1 fruit fly cellular context compared by ENCODE assay signal in genomic region chrX:2581793-2582503, dm6.
TF ChIP-seq lines count a peak whose summit lies in the region.

No protein-coding gene starts in this region.

TF ChIP-seq in whole organism, embryonic, 481 proteins besides CTCF, POLR2A, EP300 and RAD21 (continued from another document and continues in another):
- peak; percentile 44 for TF ChIP-seq jing (GFP tag; optimal IDR thresholded peaks at IDR 0.05; lab: Kevin White, UChicago)
- TF ChIP-seq CG1792 (GFP tag; optimal IDR thresholded peaks at IDR 0.05; lab: Kevin White, UChicago) = peak; percentile 64
- peak; percentile 30; the same call in 1 of the 2 replicates for TF ChIP-seq CG10321 (GFP tag; IDR thresholded peaks at IDR 0.05; lab: Robert Waterston, UW)
- TF ChIP-seq tgo (GFP tag; IDR thresholded peaks at IDR 0.05; lab: Robert Waterston, UW) = peak; percentile 78
- no peak for TF ChIP-seq CG7963 (GFP tag; IDR thresholded peaks at IDR 0.05; lab: Robert Waterston, UW; ENCODE audit: partially characterized antibody)
- TF ChIP-seq psq (GFP tag; optimal IDR thresholded peaks at IDR 0.05; lab: Kevin White, UChicago) = no peak
- TF ChIP-seq CG9727 (GFP tag; optimal IDR thresholded peaks at IDR 0.05; lab: Kevin White, UChicago) = peak; percentile 77
- TF ChIP-seq Kr (GFP tag; optimal IDR thresholded peaks at IDR 0.05; lab: Kevin White, UChicago) = no peak
- peak; percentile 35 for TF ChIP-seq CG13123 (GFP tag; optimal IDR thresholded peaks at IDR 0.05; lab: Kevin White, UChicago)
- TF ChIP-seq CG15479 (GFP tag; optimal IDR thresholded peaks at IDR 0.05; lab: Kevin White, UChicago) = no peak
- TF ChIP-seq Antp (GFP tag; optimal IDR thresholded peaks at IDR 0.05; lab: Kevin White, UChicago) = peak; percentile 84
- no peak for TF ChIP-seq Bgb (GFP tag; IDR thresholded peaks at IDR 0.05; lab: Robert Waterston, UW; ENCODE audit: partially characterized antibody)
- TF ChIP-seq NC2α (GFP tag; optimal IDR thresholded peaks at IDR 0.05; lab: Kevin White, UChicago) = peak; percentile 27
- TF ChIP-seq vnd (GFP tag; IDR thresholded peaks at IDR 0.05; lab: Robert Waterston, UW; ENCODE audit: partially characterized antibody) = no peak
- no peak for TF ChIP-seq bigmax (GFP tag; optimal IDR thresholded peaks at IDR 0.05; lab: Kevin White, UChicago)
- TF ChIP-seq CG31224 (GFP tag; IDR thresholded peaks at IDR 0.05; lab: Robert Waterston, UW) = peak; percentile 74
- TF ChIP-seq yki (optimal IDR thresholded peaks at IDR 0.05; lab: Kevin White, UChicago) = no peak
- TF ChIP-seq Blimp-1 (GFP tag; optimal IDR thresholded peaks at IDR 0.05; lab: Kevin White, UChicago) = peak; percentile 39
- peak; percentile 75 for TF ChIP-seq Dip3 (GFP tag; optimal IDR thresholded peaks at IDR 0.05; lab: Kevin White, UChicago)
- TF ChIP-seq gsb (GFP tag; IDR thresholded peaks at IDR 0.05; lab: Robert Waterston, UW) = 0 out of 2 replicates have a peak, but pooled peaks have one; percentile 41
- no peak for TF ChIP-seq CG9797 (GFP tag; optimal IDR thresholded peaks at IDR 0.05; lab: Kevin White, UChicago)
- peak; percentile 43; the same call in 1 of the 2 replicates for TF ChIP-seq ham (GFP tag; IDR thresholded peaks at IDR 0.05; lab: Robert Waterston, UW)
- no peak for TF ChIP-seq Scr (GFP tag; IDR thresholded peaks at IDR 0.05; lab: Robert Waterston, UW; ENCODE audit: partially characterized antibody)
- TF ChIP-seq CG18476 (GFP tag; optimal IDR thresholded peaks at IDR 0.05; lab: Kevin White, UChicago) = peak; percentile 66
- TF ChIP-seq chinmo (GFP tag; IDR thresholded peaks at IDR 0.05; lab: Robert Waterston, UW; ENCODE audit: partially characterized antibody) = no peak
- peak; percentile 45 for TF ChIP-seq CG31365 (tag; optimal IDR thresholded peaks at IDR 0.05; lab: Kevin White, UChicago)
- peak; percentile 74 for TF ChIP-seq bcd (GFP tag; optimal IDR thresholded peaks at IDR 0.05; lab: Kevin White, UChicago)
- peak; percentile 80 for TF ChIP-seq CG7839 (tag; optimal IDR thresholded peaks at IDR 0.05; lab: Kevin White, UChicago)
- TF ChIP-seq H15 (GFP tag; IDR thresholded peaks at IDR 0.05; lab: Robert Waterston, UW) = peak; percentile 51; the same call in 1 of the 3 replicates
- TF ChIP-seq bowl (GFP tag; IDR thresholded peaks at IDR 0.05; lab: Robert Waterston, UW) = no peak
- TF ChIP-seq CG4707 (GFP tag; optimal IDR thresholded peaks at IDR 0.05; lab: Kevin White, UChicago) = no peak
- TF ChIP-seq H2.0 (GFP tag; IDR thresholded peaks at IDR 0.05; lab: Robert Waterston, UW) = peak; percentile 64
- TF ChIP-seq Eip74EF (GFP tag; optimal IDR thresholded peaks at IDR 0.05; lab: Kevin White, UChicago) = peak in 1 of 2 experiments; percentile 11
- TF ChIP-seq YL-1 (GFP tag; optimal IDR thresholded peaks at IDR 0.05; lab: Kevin White, UChicago) = no peak
- peak; percentile 46 for TF ChIP-seq Camta (GFP tag; optimal IDR thresholded peaks at IDR 0.05; lab: Kevin White, UChicago)
- no peak for TF ChIP-seq CG43689 (GFP tag; IDR thresholded peaks at IDR 0.05; lab: Robert Waterston, UW)
- peak; percentile 95 for TF ChIP-seq lab (GFP tag; optimal IDR thresholded peaks at IDR 0.05; lab: Kevin White, UChicago)
- peak; percentile 97 for TF ChIP-seq Ets65A (GFP tag; lab: Kevin White, UChicago)
- peak; percentile 57 for TF ChIP-seq fd96Cb (tag; optimal IDR thresholded peaks at IDR 0.05; lab: Kevin White, UChicago)
- TF ChIP-seq Ptx1 (GFP tag; IDR thresholded peaks at IDR 0.05; lab: Robert Waterston, UW) = peak; percentile 83
- TF ChIP-seq Usf (GFP tag; optimal IDR thresholded peaks at IDR 0.05; lab: Kevin White, UChicago) = peak; percentile 1
- no peak for TF ChIP-seq dmrt11E (tag; optimal IDR thresholded peaks at IDR 0.05; lab: Kevin White, UChicago)
- peak; percentile 67 for TF ChIP-seq CG4730 (GFP tag; IDR thresholded peaks at IDR 0.05; lab: Robert Waterston, UW)
- no peak for TF ChIP-seq sqz (GFP tag; optimal IDR thresholded peaks at IDR 0.05; lab: Kevin White, UChicago)
- peak; percentile 70 for TF ChIP-seq PHDP (tag; optimal IDR thresholded peaks at IDR 0.05; lab: Kevin White, UChicago)
- peak; percentile 65 for TF ChIP-seq CG6683 (GFP tag; optimal IDR thresholded peaks at IDR 0.05; lab: Kevin White, UChicago)
- peak; percentile 71; the same call in 1 of the 2 replicates for TF ChIP-seq wdn (GFP tag; IDR thresholded peaks at IDR 0.05; lab: Robert Waterston, UW)
- TF ChIP-seq CG10654 (GFP tag; optimal IDR thresholded peaks at IDR 0.05; lab: Kevin White, UChicago) = peak; percentile 53
- TF ChIP-seq CG3726 (GFP tag; IDR thresholded peaks at IDR 0.05; lab: Robert Waterston, UW) = peak; percentile 63; the same call in 1 of the 3 replicates
- TF ChIP-seq bbx (GFP tag; IDR thresholded peaks at IDR 0.05; lab: Robert Waterston, UW; ENCODE audit: partially characterized antibody) = no peak
- TF ChIP-seq Mes4 (GFP tag; optimal IDR thresholded peaks at IDR 0.05; lab: Kevin White, UChicago) = peak; percentile 36
- TF ChIP-seq CG6272 (GFP tag; IDR thresholded peaks at IDR 0.05; lab: Robert Waterston, UW) = peak; percentile 53; the same call in 1 of the 2 replicates
- peak; percentile 77 for TF ChIP-seq CG11504 (tag; optimal IDR thresholded peaks at IDR 0.05; lab: Kevin White, UChicago)
- peak; percentile 43 for TF ChIP-seq CG3163 (GFP tag; optimal IDR thresholded peaks at IDR 0.05; lab: Kevin White, UChicago)
- TF ChIP-seq CG16815 (GFP tag; optimal IDR thresholded peaks at IDR 0.05; lab: Kevin White, UChicago) = peak; percentile 30
- TF ChIP-seq ken (GFP tag; IDR thresholded peaks at IDR 0.05; lab: Robert Waterston, UW) = peak; percentile 54; the same call in 1 of the 3 replicates
- peak; percentile 93 for TF ChIP-seq Fer1 (GFP tag; optimal IDR thresholded peaks at IDR 0.05; lab: Kevin White, UChicago)
- TF ChIP-seq prd (optimal IDR thresholded peaks at IDR 0.05; lab: Kevin White, UChicago) = no peak
- TF ChIP-seq prd (GFP tag; IDR thresholded peaks at IDR 0.05; lab: Robert Waterston, UW) = peak; percentile 86
- no peak; the same call in 1 of the 2 replicates for TF ChIP-seq sens-2 (GFP tag; IDR thresholded peaks at IDR 0.05; lab: Robert Waterston, UW)
- peak; percentile 81 for TF ChIP-seq zfh2 (GFP tag; optimal IDR thresholded peaks at IDR 0.05; lab: Kevin White, UChicago)
- TF ChIP-seq ewg (GFP tag; optimal IDR thresholded peaks at IDR 0.05; lab: Kevin White, UChicago) = peak; percentile 59
- peak; percentile 51 for TF ChIP-seq HmgZ (tag; optimal IDR thresholded peaks at IDR 0.05; lab: Kevin White, UChicago)
- TF ChIP-seq CG13775 (GFP tag; optimal IDR thresholded peaks at IDR 0.05; lab: Kevin White, UChicago) = peak; percentile 63
- TF ChIP-seq Sox102F (GFP tag; optimal IDR thresholded peaks at IDR 0.05; lab: Kevin White, UChicago) = peak; percentile 73
- no peak for TF ChIP-seq dan (GFP tag; IDR thresholded peaks at IDR 0.05; lab: Robert Waterston, UW)
- peak; percentile 81 for TF ChIP-seq CG2678 (tag; optimal IDR thresholded peaks at IDR 0.05; lab: Kevin White, UChicago)
- no peak for TF ChIP-seq mld (GFP tag; IDR thresholded peaks at IDR 0.05; lab: Robert Waterston, UW; ENCODE audit: partially characterized antibody)
- TF ChIP-seq CG17186 (GFP tag; optimal IDR thresholded peaks at IDR 0.05; lab: Kevin White, UChicago) = no peak
- TF ChIP-seq pfk (GFP tag; optimal IDR thresholded peaks at IDR 0.05; lab: Kevin White, UChicago) = no peak
- TF ChIP-seq pan (optimal IDR thresholded peaks at IDR 0.05; lab: Kevin White, UChicago) = no peak
- TF ChIP-seq pan (GFP tag; optimal IDR thresholded peaks at IDR 0.05 in 1 of 2, IDR thresholded peaks at IDR 0.05 in 1 of 2) = peak in 1 of 2 experiments; percentile 85
- TF ChIP-seq CG6654 (GFP tag; optimal IDR thresholded peaks at IDR 0.05; lab: Kevin White, UChicago) = peak; percentile 10
- no peak for TF ChIP-seq fd64A (GFP tag; optimal IDR thresholded peaks at IDR 0.05; lab: Kevin White, UChicago)
- TF ChIP-seq onecut (GFP tag; IDR thresholded peaks at IDR 0.05; lab: Robert Waterston, UW) = peak; percentile 64
- no peak for TF ChIP-seq Dp (GFP tag; optimal IDR thresholded peaks at IDR 0.05; lab: Kevin White, UChicago)
- TF ChIP-seq CG13624 (GFP tag; optimal IDR thresholded peaks at IDR 0.05; lab: Kevin White, UChicago) = peak; percentile 81
- peak; percentile 60 for TF ChIP-seq ERR (GFP tag; optimal IDR thresholded peaks at IDR 0.05; lab: Kevin White, UChicago)
- TF ChIP-seq Sry-δ (GFP tag; optimal IDR thresholded peaks at IDR 0.05; lab: Kevin White, UChicago) = peak; percentile 45
- TF ChIP-seq fd102C (GFP tag; optimal IDR thresholded peaks at IDR 0.05; lab: Kevin White, UChicago) = no peak
- TF ChIP-seq otp (GFP tag; IDR thresholded peaks at IDR 0.05; lab: Robert Waterston, UW) = peak; percentile 65; the same call in 2 of the 3 replicates
- peak; percentile 6 for TF ChIP-seq CG11723 (GFP tag; optimal IDR thresholded peaks at IDR 0.05; lab: Kevin White, UChicago)
- peak; percentile 64 for TF ChIP-seq zfh1 (GFP tag; IDR thresholded peaks at IDR 0.05; lab: Robert Waterston, UW)
- no peak for TF ChIP-seq Tbp (GFP tag; optimal IDR thresholded peaks at IDR 0.05; lab: Kevin White, UChicago)
- peak; percentile 29 for TF ChIP-seq chn (GFP tag; optimal IDR thresholded peaks at IDR 0.05; lab: Kevin White, UChicago)
- peak; percentile 58 for TF ChIP-seq Atf-2 (GFP tag; optimal IDR thresholded peaks at IDR 0.05; lab: Kevin White, UChicago)
- TF ChIP-seq kni (GFP tag; optimal IDR thresholded peaks at IDR 0.05; lab: Kevin White, UChicago) = no peak
- no peak for TF ChIP-seq Opbp (GFP tag; IDR thresholded peaks at IDR 0.05; lab: Robert Waterston, UW; ENCODE audit: partially characterized antibody)
- TF ChIP-seq Drgx (GFP tag; IDR thresholded peaks at IDR 0.05; lab: Robert Waterston, UW) = peak; percentile 63
- peak; percentile 59 for TF ChIP-seq CG12219 (GFP tag; optimal IDR thresholded peaks at IDR 0.05; lab: Kevin White, UChicago)
- peak; percentile 45 for TF ChIP-seq eyg (GFP tag; optimal IDR thresholded peaks at IDR 0.05; lab: Kevin White, UChicago)
- TF ChIP-seq Nf-YA (GFP tag; IDR thresholded peaks at IDR 0.05; lab: Robert Waterston, UW) = peak; percentile 53
- no peak for TF ChIP-seq kah (GFP tag; optimal IDR thresholded peaks at IDR 0.05; lab: Kevin White, UChicago)
- TF ChIP-seq dmrt99B (tag; optimal IDR thresholded peaks at IDR 0.05; lab: Kevin White, UChicago) = peak; percentile 77
- TF ChIP-seq CG16779 (GFP tag; IDR thresholded peaks at IDR 0.05; lab: Robert Waterston, UW) = 0 out of 2 replicates have a peak, but pooled peaks have one; percentile 26
- TF ChIP-seq CG18599 (GFP tag; optimal IDR thresholded peaks at IDR 0.05; lab: Kevin White, UChicago) = peak; percentile 96
- 0 out of 2 replicates have a peak, but pooled peaks have one; percentile 32 for TF ChIP-seq CkIIα-i1 (GFP tag; IDR thresholded peaks at IDR 0.05; lab: Robert Waterston, UW)
- TF ChIP-seq CG14710 (tag; optimal IDR thresholded peaks at IDR 0.05; lab: Kevin White, UChicago) = peak; percentile 0
- TF ChIP-seq fru (optimal IDR thresholded peaks at IDR 0.05; lab: Kevin White, UChicago) = no peak
- no peak for TF ChIP-seq zen2 (GFP tag; IDR thresholded peaks at IDR 0.05; lab: Robert Waterston, UW; ENCODE audit: partially characterized antibody)
- no peak for TF ChIP-seq nom (GFP tag; optimal IDR thresholded peaks at IDR 0.05; lab: Kevin White, UChicago)
- no peak for TF ChIP-seq Dip2 (GFP tag; IDR thresholded peaks at IDR 0.05; lab: Robert Waterston, UW)
- TF ChIP-seq btn (GFP tag; optimal IDR thresholded peaks at IDR 0.05; lab: Kevin White, UChicago) = peak; percentile 38
- peak; percentile 70 for TF ChIP-seq fu2 (GFP tag; optimal IDR thresholded peaks at IDR 0.05; lab: Kevin White, UChicago)
- no peak for TF ChIP-seq Sry-β (GFP tag; optimal IDR thresholded peaks at IDR 0.05; lab: Kevin White, UChicago)
- TF ChIP-seq emc (GFP tag; optimal IDR thresholded peaks at IDR 0.05; lab: Kevin White, UChicago) = peak; percentile 57
- TF ChIP-seq az2 (GFP tag; optimal IDR thresholded peaks at IDR 0.05; lab: Kevin White, UChicago) = peak; percentile 58
- no peak for TF ChIP-seq CG8290 (GFP tag; optimal IDR thresholded peaks at IDR 0.05; lab: Kevin White, UChicago)
- peak in 1 of 2 experiments; percentile 91 for TF ChIP-seq CG8290 (tag; optimal IDR thresholded peaks at IDR 0.05; lab: Kevin White, UChicago)
- TF ChIP-seq Hr39 (optimal IDR thresholded peaks at IDR 0.05; lab: Kevin White, UChicago) = no peak
- peak; percentile 77 for TF ChIP-seq stc (GFP tag; IDR thresholded peaks at IDR 0.05; lab: Robert Waterston, UW)
- TF ChIP-seq CG5245 (GFP tag; optimal IDR thresholded peaks at IDR 0.05; lab: Kevin White, UChicago) = peak; percentile 48
- TF ChIP-seq CG4820 (GFP tag; optimal IDR thresholded peaks at IDR 0.05; lab: Kevin White, UChicago) = peak; percentile 49
- TF ChIP-seq nmo (GFP tag; optimal IDR thresholded peaks at IDR 0.05; lab: Kevin White, UChicago) = peak; percentile 48
- peak; percentile 45 for TF ChIP-seq CG14965 (GFP tag; optimal IDR thresholded peaks at IDR 0.05; lab: Kevin White, UChicago; ENCODE audit: borderline replicate concordance)
- TF ChIP-seq CG1647 (GFP tag; optimal IDR thresholded peaks at IDR 0.05; lab: Kevin White, UChicago) = peak; percentile 65
- peak; percentile 25 for TF ChIP-seq wek (GFP tag; optimal IDR thresholded peaks at IDR 0.05; lab: Kevin White, UChicago)
- peak; percentile 85 for TF ChIP-seq Ada2b (GFP tag; IDR thresholded peaks at IDR 0.05; lab: Robert Waterston, UW)
- TF ChIP-seq bab2 (GFP tag; optimal IDR thresholded peaks at IDR 0.05; lab: Kevin White, UChicago) = peak; percentile 77
- TF ChIP-seq D19B (GFP tag; optimal IDR thresholded peaks at IDR 0.05; lab: Kevin White, UChicago) = peak; percentile 58
- peak; percentile 69 for TF ChIP-seq CG9817 (tag; optimal IDR thresholded peaks at IDR 0.05; lab: Kevin White, UChicago)
- peak; percentile 54; the same call in 1 of the 2 replicates for TF ChIP-seq CG11247 (GFP tag; IDR thresholded peaks at IDR 0.05; lab: Robert Waterston, UW)
- TF ChIP-seq p53 (GFP tag; optimal IDR thresholded peaks at IDR 0.05; lab: Kevin White, UChicago) = peak; percentile 45
- TF ChIP-seq sr (GFP tag; IDR thresholded peaks at IDR 0.05; lab: Robert Waterston, UW) = peak; percentile 33; the same call in 1 of the 3 replicates
- TF ChIP-seq Bteb2 (GFP tag; optimal IDR thresholded peaks at IDR 0.05; lab: Kevin White, UChicago) = peak; percentile 78
- TF ChIP-seq CG2712 (tag; optimal IDR thresholded peaks at IDR 0.05; lab: Kevin White, UChicago) = peak; percentile 54
- peak; percentile 61 for TF ChIP-seq CG13424 (tag; optimal IDR thresholded peaks at IDR 0.05; lab: Kevin White, UChicago)
- peak; percentile 75; the same call in 2 of the 3 replicates for TF ChIP-seq CG34422 (GFP tag; IDR thresholded peaks at IDR 0.05; lab: Robert Waterston, UW)
- peak; percentile 29 for TF ChIP-seq sug (tag; optimal IDR thresholded peaks at IDR 0.05; lab: Kevin White, UChicago)
